Worm (Caenorhabditis elegans): ENCODE results near the gene F08F8.7.

DNA sequence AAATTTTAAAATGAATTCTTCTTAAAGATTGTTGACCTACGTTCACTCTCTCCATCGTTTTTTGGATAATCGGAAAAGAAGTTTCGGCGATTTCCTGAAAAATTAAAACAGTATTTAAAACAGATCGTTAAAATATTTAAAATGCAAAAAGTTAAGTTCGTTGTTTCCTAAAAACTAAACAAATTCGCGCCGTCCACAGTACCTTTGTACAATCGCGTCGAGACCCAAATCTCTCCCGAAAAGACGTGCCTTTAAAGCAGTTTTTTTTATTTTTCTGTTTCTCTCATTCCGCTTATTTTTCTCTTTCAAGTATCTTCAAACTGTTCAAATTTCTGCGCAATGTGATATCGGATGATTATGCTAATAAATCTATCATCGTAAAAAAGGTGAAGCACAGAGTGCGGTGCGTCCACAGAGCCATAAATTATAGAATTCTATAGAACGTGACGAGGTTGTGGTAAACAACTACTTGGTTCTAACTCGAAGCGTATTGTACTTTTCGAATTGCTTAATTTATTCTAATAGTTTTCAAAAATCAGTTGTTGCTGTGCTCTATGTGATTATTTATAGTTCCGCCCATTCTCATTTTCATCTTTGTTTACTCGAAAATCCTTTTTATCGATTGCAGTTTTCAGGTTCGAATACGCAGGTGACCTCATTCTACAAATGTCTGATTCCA is 36.1 kb downstream of the F08F8.7 start, which contains the start of the genes F56C9.6 and F56C9.3:
- TF ChIP-seq aly-2 (tag; optimal IDR thresholded peaks at IDR 0.05) = no peak
- TF ChIP-seq nhr-111 (GFP tag; optimal IDR thresholded peaks at IDR 0.05) = no peak
- TF ChIP-seq snpc-4 (tag; optimal IDR thresholded peaks at IDR 0.05) = no peak
- no peak for TF ChIP-seq nhr-77 (tag; optimal IDR thresholded peaks at IDR 0.05)
- no peak for TF ChIP-seq ztf-11 (tag; optimal IDR thresholded peaks at IDR 0.05)
- no peak for TF ChIP-seq set-16 (GFP tag; IDR thresholded peaks at IDR 0.05)
- no peak for TF ChIP-seq lin-15B (tag; optimal IDR thresholded peaks at IDR 0.05)
- TF ChIP-seq unc-62 (GFP tag; optimal IDR thresholded peaks at IDR 0.05 in 1 of 2) = no peak
- TF ChIP-seq unc-62 (tag; optimal IDR thresholded peaks at IDR 0.05) = no peak
- TF ChIP-seq nhr-237 (tag; optimal IDR thresholded peaks at IDR 0.05) = no peak
- TF ChIP-seq zag-1 (tag; optimal IDR thresholded peaks at IDR 0.05) = no peak
- no peak for TF ChIP-seq mdl-1 (tag; optimal IDR thresholded peaks at IDR 0.05)
- no peak for TF ChIP-seq nhr-76 (tag; optimal IDR thresholded peaks at IDR 0.05)
- TF ChIP-seq nhr-11 (tag; optimal IDR thresholded peaks at IDR 0.05) = no peak
- no peak for TF ChIP-seq zip-2 (tag; optimal IDR thresholded peaks at IDR 0.05)
